Worm (Caenorhabditis elegans) whole organism, early embryonic: Measurements from ENCODE around the gene C18F10.7.
A peak's percentile ranks its signal among the peaks of the same experiment; 100 is the strongest.

Source experiments
- B0310.2 ChIP-seq: sonication (generic microtip); optimal IDR thresholded peaks from 2 replicates; lab custom pipeline; 2016; ENCODE audit warnings: mild to moderate bottlenecking, missing genetic modification characterization, missing compliant biosample characterization
- F13C5.2 ChIP-seq: sonication (generic microtip); optimal IDR thresholded peaks from 2 replicates; lab custom pipeline; 2017; ENCODE audit warnings: mild to moderate bottlenecking, missing genetic modification characterization, inconsistent platforms, missing compliant biosample characterization
- aly-1 ChIP-seq: sonication (generic microtip); optimal IDR thresholded peaks from 2 replicates; lab custom pipeline; 2016; ENCODE audit warnings: missing genetic modification characterization, missing compliant biosample characterization
- ama-1 ChIP-seq: fragments of 150-350 bp; optimal IDR thresholded peaks from 2 replicates; lab custom pipeline; 2014
- ceh-13 ChIP-seq: fragments of 200-800 bp; sonication (Bioruptor generic); optimal IDR thresholded peaks from 2 replicates; lab custom pipeline; 2018; ENCODE audit warnings: mild to moderate bottlenecking, missing genetic modification characterization, missing compliant biosample characterization
- ceh-36 ChIP-seq: sonication (generic microtip); optimal IDR thresholded peaks from 2 replicates; lab custom pipeline; 2016; ENCODE audit warnings: missing genetic modification characterization, inconsistent platforms, missing compliant biosample characterization
- ets-7 ChIP-seq: sonication (generic microtip); optimal IDR thresholded peaks from 2 replicates; lab custom pipeline; 2016; ENCODE audit warnings: missing genotype, missing genetic modification characterization, missing compliant biosample characterization
- flt-1 ChIP-seq: fragments of 200-800 bp; sonication (Bioruptor generic); IDR thresholded peaks from 2 replicates; pipeline ENCODE4 v1.3.6; 2022; ENCODE audit warnings: missing genetic modification characterization, missing compliant biosample characterization
- hmbx-1 ChIP-seq: sonication (generic microtip); optimal IDR thresholded peaks from 2 replicates; lab custom pipeline; 2016; ENCODE audit warnings: mild to moderate bottlenecking, missing genetic modification characterization, missing compliant biosample characterization
- hmg-4 ChIP-seq: fragments of 200-800 bp; sonication (Bioruptor generic); optimal IDR thresholded peaks from 2 replicates; lab custom pipeline; 2018; ENCODE audit warnings: mild to moderate bottlenecking, missing genetic modification characterization, missing compliant biosample characterization
- hnd-1 ChIP-seq: sonication (generic microtip); optimal IDR thresholded peaks from 2 replicates; lab custom pipeline; 2016; ENCODE audit warnings: missing genetic modification characterization, missing compliant biosample characterization
- pes-1 ChIP-seq: fragments of 200-800 bp; sonication (Bioruptor generic); IDR thresholded peaks from 2 replicates; pipeline ENCODE4 v1.3.6; 2022; ENCODE audit warnings: missing genetic modification reagents, missing genetic modification characterization, missing compliant biosample characterization
- scrt-1 ChIP-seq: fragments of 200-800 bp; sonication (Bioruptor generic); IDR thresholded peaks from 2 replicates; pipeline ENCODE4 v1.3.6; 2022; ENCODE audit warnings: missing genetic modification characterization, missing compliant biosample characterization
- sea-1 ChIP-seq: fragments of 200-800 bp; sonication (Bioruptor generic); conservative IDR thresholded peaks from 2 replicates; pipeline ENCODE4 v1.3.6; 2022; ENCODE audit warnings: missing genetic modification characterization, missing compliant biosample characterization
- tbx-11 ChIP-seq: fragments of 200-800 bp; sonication (Bioruptor generic); IDR thresholded peaks from 2 replicates; pipeline ENCODE4 v1.3.6; 2022; ENCODE audit warnings: missing genetic modification characterization, missing compliant biosample characterization
- tbx-37 ChIP-seq: fragments of 200-800 bp; sonication (Bioruptor generic); conservative IDR thresholded peaks from 2 replicates; pipeline ENCODE4 v1.3.6; 2022; ENCODE audit warnings: missing genetic modification reagents, missing genetic modification characterization, missing compliant biosample characterization
- tra-4 ChIP-seq: sonication (generic microtip); optimal IDR thresholded peaks from 2 replicates; lab custom pipeline; 2017; ENCODE audit warnings: missing genetic modification characterization, missing compliant biosample characterization

Gene C18F10.7

ce11 chrIII:6290469-6291182, 12.5 kb upstream of the C18F10.7 start:
- no peak for TF ChIP-seq tbx-11 (GFP tag; lab: Robert Waterston, UW)
- TF ChIP-seq ama-1 (lab: Kevin White, UChicago), result no peak
- TF ChIP-seq sea-1, result no peak
- TF ChIP-seq hmg-4 (GFP tag; lab: Kevin White, UChicago), result no peak
- TF ChIP-seq flt-1 (GFP tag; lab: Robert Waterston, UW), result no peak
- no peak for TF ChIP-seq pes-1 (GFP tag; lab: Robert Waterston, UW)
- no peak for TF ChIP-seq aly-1

ce11 chrIII:6289366-6289765, 11.2 kb upstream of the C18F10.7 start:
- TF ChIP-seq ama-1 (lab: Kevin White, UChicago), result no peak
- TF ChIP-seq sea-1, result no peak
- no peak for TF ChIP-seq tbx-11 (GFP tag; lab: Robert Waterston, UW)
- TF ChIP-seq B0310.2 (tag; lab: Kevin White, UChicago), result no peak
- no peak for TF ChIP-seq ceh-13 (GFP tag; lab: Kevin White, UChicago)
- no peak for TF ChIP-seq scrt-1 (GFP tag; lab: Robert Waterston, UW)
- TF ChIP-seq flt-1 (GFP tag; lab: Robert Waterston, UW), result no peak
- no peak for TF ChIP-seq ets-7 (tag; lab: Kevin White, UChicago)
- TF ChIP-seq tra-4 (tag; lab: Kevin White, UChicago), result no peak

- no peak for TF ChIP-seq ets-7 (tag; lab: Kevin White, UChicago)
Observed at ce11 chrIII:6287195-6287594, 9.0 kb upstream of the C18F10.7 start, which contains the start of gene F47D12.6. TSS of gene F47D12.6 (minus strand) at chrIII:6287295.

ce11 chrIII:6285890-6286289, 7.7 kb upstream of the C18F10.7 start, which contains the start of gene gadr-3:
TSS of gene gadr-3 (minus strand) at chrIII:6285990.
- no peak for TF ChIP-seq pes-1 (GFP tag; lab: Robert Waterston, UW)
- TF ChIP-seq B0310.2 (tag; lab: Kevin White, UChicago), result no peak
- no peak for TF ChIP-seq hnd-1 (tag; lab: Kevin White, UChicago)
- TF ChIP-seq hmg-4 (GFP tag; lab: Kevin White, UChicago), result no peak
- TF ChIP-seq ama-1 (lab: Kevin White, UChicago), result no peak
- TF ChIP-seq ceh-36 (tag; lab: Kevin White, UChicago), result no peak
- TF ChIP-seq ets-7 (tag; lab: Kevin White, UChicago), result no peak
- no peak for TF ChIP-seq flt-1 (GFP tag; lab: Robert Waterston, UW)
- TF ChIP-seq tbx-37 (GFP tag; lab: Robert Waterston, UW), result no peak
- TF ChIP-seq hmbx-1 (tag; lab: Kevin White, UChicago), result no peak

ce11 chrIII:6283024-6283423, 4.9 kb upstream of the C18F10.7 start:
- TF ChIP-seq B0310.2 (tag; lab: Kevin White, UChicago) (no peak), ceh-36 (tag; lab: Kevin White, UChicago) (no peak), hnd-1 (tag; lab: Kevin White, UChicago) (no peak), aly-1 (no peak), ets-7 (tag; lab: Kevin White, UChicago) (no peak), hmg-4 (GFP tag; lab: Kevin White, UChicago) (no peak), ama-1 (lab: Kevin White, UChicago) (no peak), tra-4 (tag; lab: Kevin White, UChicago) (no peak), tbx-37 (GFP tag; lab: Robert Waterston, UW) (no peak), scrt-1 (GFP tag; lab: Robert Waterston, UW) (no peak), pes-1 (GFP tag; lab: Robert Waterston, UW) (no peak), F13C5.2 (no peak), flt-1 (GFP tag; lab: Robert Waterston, UW) (no peak), ceh-13 (GFP tag; lab: Kevin White, UChicago) (no peak), sea-1 (no peak), tbx-11 (GFP tag; lab: Robert Waterston, UW) (no peak), hmbx-1 (tag; lab: Kevin White, UChicago) (no peak)

- TF ChIP-seq tbx-11 (GFP tag; lab: Robert Waterston, UW) (no peak), flt-1 (GFP tag; lab: Robert Waterston, UW) (no peak), hnd-1 (tag; lab: Kevin White, UChicago) (no peak), ceh-13 (GFP tag; lab: Kevin White, UChicago) (no peak), F13C5.2 (peak; percentile 24), ceh-36 (tag; lab: Kevin White, UChicago) (no peak), hmg-4 (GFP tag; lab: Kevin White, UChicago) (peak; percentile 87), aly-1 (no peak)
Observed at ce11 chrIII:6280070-6280596, 2.0 kb upstream of the C18F10.7 start, which contains the start of gene hmg-1.2. TSS of gene hmg-1.2 (plus strand) at chrIII:6280380.

ce11 chrIII:6279453-6279852, 1.3 kb upstream of the C18F10.7 start:
- no peak for TF ChIP-seq tbx-11 (GFP tag; lab: Robert Waterston, UW)
- TF ChIP-seq tra-4 (tag; lab: Kevin White, UChicago), result no peak
- TF ChIP-seq sea-1, result no peak
- no peak for TF ChIP-seq hnd-1 (tag; lab: Kevin White, UChicago)
- TF ChIP-seq flt-1 (GFP tag; lab: Robert Waterston, UW), result no peak
- TF ChIP-seq ceh-13 (GFP tag; lab: Kevin White, UChicago), result no peak
- TF ChIP-seq hmbx-1 (tag; lab: Kevin White, UChicago), result no peak
- TF ChIP-seq aly-1, result no peak
- no peak for TF ChIP-seq tbx-37 (GFP tag; lab: Robert Waterston, UW)
- TF ChIP-seq F13C5.2, result no peak
- no peak for TF ChIP-seq B0310.2 (tag; lab: Kevin White, UChicago)
- TF ChIP-seq pes-1 (GFP tag; lab: Robert Waterston, UW), result no peak
- no peak for TF ChIP-seq hmg-4 (GFP tag; lab: Kevin White, UChicago)
- no peak for TF ChIP-seq ama-1 (lab: Kevin White, UChicago)
- TF ChIP-seq scrt-1 (GFP tag; lab: Robert Waterston, UW), result no peak
